Fruit fly (Drosophila melanogaster) whole organism, adult: ENCODE results near the gene ckd.

Experiments
- CG11617 ChIP-seq: fragments of 200-800 bp; sonication (Bioruptor generic); optimal IDR thresholded peaks from 2 replicates; lab custom pipeline; 2017; ENCODE audit warnings: mild to moderate bottlenecking, missing biosample characterization, missing genetic modification reagents, missing genetic modification characterization
- CG12768 ChIP-seq: fragments of 200-800 bp; sonication (Bioruptor generic); optimal IDR thresholded peaks from 2 replicates; lab custom pipeline; 2017; ENCODE audit warnings: missing biosample characterization, missing genetic modification characterization, mild to moderate bottlenecking, moderate library complexity, missing genetic modification reagents
- CG33017 ChIP-seq: fragments of 200-800 bp; sonication (Bioruptor generic); optimal IDR thresholded peaks from 2 replicates; lab custom pipeline; 2018; ENCODE audit warnings: missing biosample characterization, mild to moderate bottlenecking, missing genetic modification characterization, moderate library complexity
- CG5204 ChIP-seq: fragments of 200-800 bp; sonication (Bioruptor generic); optimal IDR thresholded peaks from 2 replicates; lab custom pipeline; 2016; ENCODE audit warnings: missing biosample characterization, missing genetic modification characterization
- CG7045 ChIP-seq: fragments of 200-800 bp; sonication (Bioruptor generic); optimal IDR thresholded peaks from 2 replicates; lab custom pipeline; 2017; ENCODE audit warnings: missing biosample characterization, mild to moderate bottlenecking, missing genetic modification characterization
- CG7101 ChIP-seq: fragments of 200-800 bp; sonication (Bioruptor generic); optimal IDR thresholded peaks from 2 replicates; lab custom pipeline; 2018; ENCODE audit warnings: missing biosample characterization, mild to moderate bottlenecking, missing genetic modification characterization, moderate library complexity
- Clk ChIP-seq: fragments of 200-800 bp; sonication (Bioruptor generic); optimal IDR thresholded peaks from 2 replicates; lab custom pipeline; 2017; ENCODE audit warnings: missing biosample characterization, missing genetic modification characterization
- Crg-1 ChIP-seq: fragments of 200-800 bp; sonication (Bioruptor generic); optimal IDR thresholded peaks from 2 replicates; lab custom pipeline; 2016; ENCODE audit warnings: missing biosample characterization, missing genetic modification characterization
- Mnt ChIP-seq: fragments of 200-800 bp; sonication (Bioruptor generic); optimal IDR thresholded peaks from 2 replicates; lab custom pipeline; 2016; ENCODE audit warnings: missing biosample characterization, mild to moderate bottlenecking, missing genetic modification characterization
- bab1 ChIP-seq: fragments of 200-800 bp; sonication (Bioruptor generic); optimal IDR thresholded peaks from 3 replicates; lab custom pipeline; 2019; ENCODE audit warnings: missing biosample characterization, mild to moderate bottlenecking, missing genetic modification characterization, moderate library complexity
- cic ChIP-seq: fragments of 200-800 bp; sonication (Bioruptor generic); optimal IDR thresholded peaks from 2 replicates; lab custom pipeline; 2017; ENCODE audit warnings: missing biosample characterization, mild to moderate bottlenecking, missing genetic modification characterization, moderate library complexity
- kay ChIP-seq: fragments of 200-800 bp; sonication (Bioruptor generic); peaks from one replicate; lab custom pipeline; 2016; ENCODE audit warnings: missing biosample characterization, missing genetic modification characterization, borderline replicate concordance
- ovo ChIP-seq: fragments of 200-800 bp; sonication (Bioruptor generic); optimal IDR thresholded peaks from 2 replicates; lab custom pipeline; 2016; ENCODE audit warnings: missing biosample characterization, missing genetic modification characterization
- tj ChIP-seq: fragments of 200-800 bp; sonication (Bioruptor generic); optimal IDR thresholded peaks from 3 replicates; lab custom pipeline; 2017; ENCODE audit warnings: missing biosample characterization, mild to moderate bottlenecking, missing genetic modification characterization, moderate library complexity
- toe ChIP-seq: fragments of 200-800 bp; sonication (Bioruptor generic); optimal IDR thresholded peaks from 2 replicates; lab custom pipeline; 2016; ENCODE audit warnings: missing biosample characterization, missing genetic modification characterization

Gene ckd

DNA sequence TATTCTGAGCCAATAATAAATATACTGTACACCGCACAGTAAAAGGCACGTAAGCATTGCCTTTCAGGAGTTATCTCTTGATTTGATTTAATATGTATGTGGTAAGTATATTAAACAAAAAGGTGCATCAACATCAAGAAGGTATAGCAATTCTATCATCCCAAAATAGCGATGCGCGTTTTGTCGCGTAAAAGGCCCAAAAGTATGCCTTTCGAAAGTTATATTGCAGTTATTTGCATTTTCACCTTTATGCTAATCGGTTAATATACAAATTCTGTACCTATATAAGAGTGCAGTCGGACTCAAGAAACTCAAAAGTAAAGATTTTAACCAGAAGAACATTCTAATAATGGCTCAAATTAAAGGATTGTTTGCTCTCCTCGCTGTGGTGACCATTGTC lies 57.6 kb downstream of the ckd start, which contains the start of gene Drsl4:
Drsl4 (plus strand) TSS at position 333 of the 400 bp plus-strand sequence.
- TF ChIP-seq bab1: peak; percentile 22
- no peak for TF ChIP-seq CG7101

DNA sequence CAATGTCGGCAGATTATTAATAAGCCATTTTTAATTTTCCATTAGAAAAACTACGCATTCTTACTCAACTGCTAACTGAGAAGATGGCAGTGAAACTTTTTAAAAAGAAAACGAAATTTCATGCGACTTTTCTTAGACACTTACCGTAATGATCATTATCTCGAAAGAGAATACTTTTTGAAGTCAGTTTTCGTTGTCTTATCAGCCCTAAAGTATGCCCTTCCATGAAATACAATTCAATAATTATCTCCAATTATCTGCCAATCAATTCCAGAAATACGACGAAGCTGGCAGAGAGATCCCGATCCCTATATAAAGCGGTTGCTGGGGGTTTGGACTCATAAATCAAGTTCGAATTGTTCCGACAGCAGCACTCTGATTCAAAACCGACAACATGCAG lies 58.8 kb downstream of the ckd start, which contains the start of gene Drsl5:
Drsl5 (plus strand) TSS at position 341 of the 400 bp plus-strand sequence.
- TF ChIP-seq CG5204 (GFP tag; lab: Kevin White, UChicago) (no peak), kay (GFP tag; lab: Kevin White, UChicago) (no peak), CG33017 (tag; lab: Kevin White, UChicago) (no peak), Mnt (no peak), cic (no peak), Clk (GFP tag; lab: Kevin White, UChicago) (no peak), CG11617 (GFP tag; lab: Kevin White, UChicago) (no peak), toe (no peak), CG7045 (GFP tag; lab: Kevin White, UChicago) (no peak), CG7101 (no peak), CG12768 (no peak), Crg-1 (GFP tag; lab: Kevin White, UChicago) (no peak), ovo (no peak), tj (no peak)
